Fruit fly (Drosophila melanogaster): ENCODE data around the gene CG17560.

The CG17560 gene

dm6 chr3R:16643591-16643990, 25.8 kb downstream of the CG17560 start, which contains the start of gene Arl6IP1:
Gene Arl6IP1, plus strand, starts transcription at chr3R:16643605.
- TF ChIP-seq stwl (tag; optimal IDR thresholded peaks at IDR 0.05) (peak; percentile 97), z (GFP tag; IDR thresholded peaks at IDR 0.05) (peak; percentile 80), Scr (GFP tag; IDR thresholded peaks at IDR 0.05; ENCODE audit: partially characterized antibody) (peak; percentile 56), Aef1 (GFP tag; IDR thresholded peaks at IDR 0.05) (no peak), unc-4 (GFP tag; IDR thresholded peaks at IDR 0.05; ENCODE audit: partially characterized antibody) (peak; percentile 34; the same call in 1 of the 2 replicates), gce (GFP tag; IDR thresholded peaks at IDR 0.05) (no peak), CG16813 (GFP tag; IDR thresholded peaks at IDR 0.05; ENCODE audit: partially characterized antibody) (peak; percentile 19; the same call in 1 of the 3 replicates), onecut (GFP tag; IDR thresholded peaks at IDR 0.05) (peak; percentile 97), CG42726 (GFP tag; IDR thresholded peaks at IDR 0.05; ENCODE audit: partially characterized antibody) (peak; percentile 52; the same call in 1 of the 2 replicates), Bgb (GFP tag; IDR thresholded peaks at IDR 0.05; ENCODE audit: partially characterized antibody) (peak; percentile 61), Ets65A (GFP tag) (no peak), CG13287 (GFP tag; IDR thresholded peaks at IDR 0.05; ENCODE audit: partially characterized antibody) (peak; percentile 73), CG4404 (GFP tag; IDR thresholded peaks at IDR 0.05) (no peak), MESR4 (GFP tag; optimal IDR thresholded peaks at IDR 0.05) (peak; percentile 72), repo (GFP tag; optimal IDR thresholded peaks at IDR 0.05) (no peak), Ets97D (GFP tag; optimal IDR thresholded peaks at IDR 0.05) (peak; percentile 76), hbn (GFP tag; IDR thresholded peaks at IDR 0.05; ENCODE audit: partially characterized antibody) (peak; percentile 33), CG34376 (GFP tag; optimal IDR thresholded peaks at IDR 0.05) (peak; percentile 8), CG15601 (tag; optimal IDR thresholded peaks at IDR 0.05) (peak; percentile 31), CG30020 (tag; optimal IDR thresholded peaks at IDR 0.05) (peak; percentile 30), BEAF-32 (GFP tag; optimal IDR thresholded peaks at IDR 0.05) (peak; percentile 51), sens (GFP tag) (peak; percentile 35), gfzf (GFP tag; optimal IDR thresholded peaks at IDR 0.05) (peak; percentile 86), tna (GFP tag; IDR thresholded peaks at IDR 0.05; ENCODE audit: partially characterized antibody) (peak; percentile 50), Dll (GFP tag; IDR thresholded peaks at IDR 0.05; ENCODE audit: partially characterized antibody) (peak; percentile 50; the same call in 1 of the 4 replicates), Dref (GFP tag; IDR thresholded peaks at IDR 0.05) (peak; percentile 88), seq (GFP tag; IDR thresholded peaks at IDR 0.05) (peak; percentile 30; the same call in 1 of the 2 replicates), zen2 (GFP tag; IDR thresholded peaks at IDR 0.05; ENCODE audit: partially characterized antibody) (peak; percentile 47; the same call in 1 of the 3 replicates), CG1603 (tag; optimal IDR thresholded peaks at IDR 0.05) (peak; percentile 57), sob (GFP tag; IDR thresholded peaks at IDR 0.05) (0 out of 2 replicates have a peak, but pooled peaks have one; percentile 26), amos (GFP tag; IDR thresholded peaks at IDR 0.05; ENCODE audit: partially characterized antibody) (peak; percentile 39; the same call in 1 of the 2 replicates), Sin3A (optimal IDR thresholded peaks at IDR 0.05) (peak; percentile 36), tin (GFP tag; optimal IDR thresholded peaks at IDR 0.05) (no peak), CG9797 (GFP tag; optimal IDR thresholded peaks at IDR 0.05) (peak; percentile 86), Stat92E (GFP tag; optimal IDR thresholded peaks at IDR 0.05) (peak in 1 of 3 experiments; percentile 39), pzg (GFP tag; optimal IDR thresholded peaks at IDR 0.05) (peak; percentile 84), CG7963 (GFP tag; IDR thresholded peaks at IDR 0.05; ENCODE audit: partially characterized antibody) (0 out of 3 replicates have a peak, but pooled peaks have one; percentile 39), CG3281 (GFP tag; optimal IDR thresholded peaks at IDR 0.05) (no peak), CG34224 (GFP tag; IDR thresholded peaks at IDR 0.05; ENCODE audit: partially characterized antibody) (peak; percentile 66; the same call in 2 of the 3 replicates), CG6791 (GFP tag; IDR thresholded peaks at IDR 0.05; ENCODE audit: partially characterized antibody) (peak; percentile 73), CG6854 (GFP tag; optimal IDR thresholded peaks at IDR 0.05) (no peak), Myb (GFP tag; optimal IDR thresholded peaks at IDR 0.05) (peak; percentile 72), CG11695 (GFP tag; IDR thresholded peaks at IDR 0.05) (no peak), CG15514 (GFP tag; optimal IDR thresholded peaks at IDR 0.05) (peak; percentile 58), Opbp (GFP tag; IDR thresholded peaks at IDR 0.05; ENCODE audit: partially characterized antibody) (peak; percentile 62; the same call in 2 of the 3 replicates), CG2116 (GFP tag; optimal IDR thresholded peaks at IDR 0.05) (peak; percentile 99), CG10267 (tag; optimal IDR thresholded peaks at IDR 0.05) (peak; percentile 32), HLH4C (GFP tag; IDR thresholded peaks at IDR 0.05; ENCODE audit: partially characterized antibody) (peak; percentile 57)
